Fruit fly (Drosophila melanogaster) whole organism, adult: ENCODE results near the gene CG45676.
A peak's percentile ranks its signal among the peaks of the same experiment; 100 is the strongest.

Experiments
- Hr96 ChIP-seq: fragments of 200-800 bp; sonication (Bioruptor generic); optimal IDR thresholded peaks from 2 replicates; lab custom pipeline; 2016; ENCODE audit warnings: missing biosample characterization, missing genetic modification characterization
- Mnt ChIP-seq: fragments of 200-800 bp; sonication (Bioruptor generic); optimal IDR thresholded peaks from 2 replicates; lab custom pipeline; 2016; ENCODE audit warnings: missing biosample characterization, mild to moderate bottlenecking, missing genetic modification characterization
- kay ChIP-seq: fragments of 200-800 bp; sonication (Bioruptor generic); peaks from one replicate; lab custom pipeline; 2016; ENCODE audit warnings: missing biosample characterization, missing genetic modification characterization, borderline replicate concordance

DNA sequence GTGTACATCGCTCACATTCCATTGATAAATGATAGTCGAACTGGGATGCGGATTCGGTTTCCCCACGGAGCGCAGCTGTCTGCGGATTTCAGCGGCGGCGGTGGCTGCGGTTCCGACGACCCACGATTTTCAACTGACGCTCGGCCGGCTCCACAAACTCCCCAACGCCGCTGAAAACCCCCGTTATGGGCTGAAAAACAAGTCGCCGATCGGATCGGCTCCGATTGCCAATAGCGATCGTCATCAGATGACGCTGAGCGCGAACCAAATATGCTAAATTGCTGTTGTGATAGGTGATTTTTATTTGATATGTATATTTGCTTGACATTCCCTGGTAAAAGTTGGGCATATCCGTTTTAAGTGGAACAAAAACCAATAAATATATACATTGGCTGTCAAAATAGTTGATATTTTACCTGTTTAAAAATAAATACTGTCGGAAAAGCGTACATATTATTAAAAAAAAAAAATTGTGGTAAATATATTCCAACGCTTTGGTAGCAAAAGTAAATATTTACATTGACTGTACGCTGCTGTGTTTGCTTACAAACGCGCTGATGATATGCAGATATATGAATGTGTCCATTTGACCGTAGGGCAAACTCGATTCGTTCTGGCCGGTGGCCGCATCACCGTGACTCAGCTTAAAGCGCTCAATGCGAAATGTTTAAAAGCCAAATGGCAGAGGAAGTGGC is 35.7 kb downstream of the CG45676 start:
- peak; percentile 25 for TF ChIP-seq Hr96 (GFP tag; lab: Kevin White, UChicago)
- TF ChIP-seq kay (GFP tag; lab: Kevin White, UChicago): peak; percentile 87
- TF ChIP-seq Mnt (GFP tag; lab: Kevin White, UChicago): no peak
